Worm (Caenorhabditis elegans): ENCODE data around the gene nse-4.

nse-4 gene

ce11 chrIV:11469698-11470591 is 10.7 kb upstream of the nse-4 start, which contains the start of the genes C10C6.13 and wht-2:
C10C6.13 (minus strand) TSS chrIV:11469748.
wht-2 (plus strand) TSS chrIV:11470436.
- peak; percentile 53 for TF ChIP-seq elt-2 (tag; optimal IDR thresholded peaks at IDR 0.05)
- TF ChIP-seq ztf-11 (tag; optimal IDR thresholded peaks at IDR 0.05): no peak

DNA sequence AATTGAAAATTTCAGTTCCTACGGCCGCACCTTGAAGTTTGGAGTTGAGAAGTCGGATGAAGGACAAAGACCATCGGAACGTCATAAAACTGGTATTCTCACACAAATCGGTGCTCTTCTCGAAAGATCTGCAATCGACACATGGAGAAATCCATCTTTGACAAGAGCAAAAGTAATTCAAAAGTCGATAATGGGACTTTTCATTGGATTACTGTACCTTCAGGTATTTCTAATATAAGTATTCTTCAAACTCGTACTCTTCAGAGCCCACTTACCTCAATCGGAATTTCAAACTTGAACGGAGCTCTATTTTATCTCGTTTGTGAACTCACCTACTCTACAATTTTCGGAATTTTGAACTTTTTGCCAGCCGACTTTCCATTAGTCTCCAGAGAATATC is 8.6 kb upstream of the nse-4 start:
- TF ChIP-seq isw-1 (GFP tag; IDR thresholded peaks at IDR 0.05) (no peak), efl-1 (optimal IDR thresholded peaks at IDR 0.05) (no peak), efl-1 (GFP tag; optimal IDR thresholded peaks at IDR 0.05 in 1 of 2) (peak in 1 of 2 experiments; percentile 51), hlh-17 (GFP tag; optimal IDR thresholded peaks at IDR 0.05; ENCODE audit: borderline replicate concordance) (no peak), unc-98 (GFP tag; IDR thresholded peaks at IDR 0.05) (no peak), lir-3 (tag; optimal IDR thresholded peaks at IDR 0.05; ENCODE audit: poor library complexity) (no peak), nhr-11 (tag; optimal IDR thresholded peaks at IDR 0.05) (no peak), zip-4 (GFP tag; optimal IDR thresholded peaks at IDR 0.05) (no peak)

DNA sequence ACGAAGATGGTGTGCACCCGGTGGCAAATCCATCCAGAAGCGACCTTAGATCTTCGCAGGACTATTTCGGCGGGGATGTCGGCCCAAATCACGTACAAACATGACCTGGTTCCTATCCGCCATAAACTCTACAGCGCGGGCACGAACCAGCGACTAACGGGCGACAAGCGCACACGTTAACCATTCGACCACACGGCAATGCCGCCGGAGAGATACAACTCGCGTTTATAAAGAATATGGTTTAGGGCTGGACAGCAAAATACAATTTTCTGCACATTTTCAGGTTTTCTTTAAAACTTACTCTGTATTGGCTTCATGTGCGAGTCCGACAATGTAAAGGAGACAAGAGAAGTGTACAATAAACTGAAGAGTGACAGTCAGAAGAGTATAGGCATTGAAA is 6.6 kb upstream of the nse-4 start:
- TF ChIP-seq nhr-12 (tag; optimal IDR thresholded peaks at IDR 0.05): no peak
- no peak for TF ChIP-seq grh-1 (GFP tag; IDR thresholded peaks at IDR 0.05)
- TF ChIP-seq ets-5 (GFP tag; IDR thresholded peaks at IDR 0.05): no peak
- TF ChIP-seq ceh-90 (tag; optimal IDR thresholded peaks at IDR 0.05): no peak
- TF ChIP-seq rnt-1 (tag; optimal IDR thresholded peaks at IDR 0.05): peak; percentile 84
- TF ChIP-seq ces-1 (GFP tag; optimal IDR thresholded peaks at IDR 0.05): no peak
- TF ChIP-seq mab-9 (GFP tag; IDR thresholded peaks at IDR 0.05): no peak
- peak; percentile 21 for TF ChIP-seq blmp-1 (tag; optimal IDR thresholded peaks at IDR 0.05)
- TF ChIP-seq tbx-2 (tag; optimal IDR thresholded peaks at IDR 0.05): peak; percentile 46
- no peak for TF ChIP-seq nhr-85 (tag)
- TF ChIP-seq nhr-76 (tag; optimal IDR thresholded peaks at IDR 0.05): peak; percentile 46
- peak; percentile 38 for TF ChIP-seq C04F5.9 (tag; optimal IDR thresholded peaks at IDR 0.05)
- peak; percentile 79 for TF ChIP-seq snu-23 (GFP tag; optimal IDR thresholded peaks at IDR 0.05)
- TF ChIP-seq unc-30 (tag; optimal IDR thresholded peaks at IDR 0.05): no peak
- peak; percentile 66 for TF ChIP-seq nhr-20 (tag; optimal IDR thresholded peaks at IDR 0.05)
- TF ChIP-seq elt-3 (tag; optimal IDR thresholded peaks at IDR 0.05): peak in 1 of 6 experiments; percentile 40
- TF ChIP-seq lir-3 (tag; optimal IDR thresholded peaks at IDR 0.05; ENCODE audit: poor library complexity): peak; percentile 74
- peak; percentile 87 for TF ChIP-seq aly-2 (tag; optimal IDR thresholded peaks at IDR 0.05)
- no peak for TF ChIP-seq sptf-1 (tag; optimal IDR thresholded peaks at IDR 0.05)
- TF ChIP-seq unc-62 (GFP tag; optimal IDR thresholded peaks at IDR 0.05): no peak
- no peak for TF ChIP-seq zag-1 (tag; optimal IDR thresholded peaks at IDR 0.05)
- TF ChIP-seq hpl-2 (GFP tag; optimal IDR thresholded peaks at IDR 0.05): peak; percentile 32
- peak; percentile 46 for TF ChIP-seq nhr-77 (tag; optimal IDR thresholded peaks at IDR 0.05)
- peak; percentile 52 to 64 for TF ChIP-seq efl-1 (optimal IDR thresholded peaks at IDR 0.05)
- TF ChIP-seq efl-1 (GFP tag; optimal IDR thresholded peaks at IDR 0.05 in 1 of 2): peak; percentile 32 to 95
- TF ChIP-seq dpl-1 (GFP tag; optimal IDR thresholded peaks at IDR 0.05): peak in 2 of 3 experiments; percentile 39 to 49
- no peak for TF ChIP-seq mef-2 (tag; optimal IDR thresholded peaks at IDR 0.05)
- peak; percentile 56 for TF ChIP-seq irx-1 (tag; optimal IDR thresholded peaks at IDR 0.05)
- TF ChIP-seq hlh-17 (GFP tag; optimal IDR thresholded peaks at IDR 0.05; ENCODE audit: borderline replicate concordance): no peak
- TF ChIP-seq ztf-11 (tag; optimal IDR thresholded peaks at IDR 0.05): peak in 1 of 2 experiments; percentile 50
- no peak for TF ChIP-seq alr-1 (tag; optimal IDR thresholded peaks at IDR 0.05; ENCODE audit: borderline replicate concordance)
- no peak for TF ChIP-seq ceh-88 (GFP tag; IDR thresholded peaks at IDR 0.05)
- TF ChIP-seq jun-1 (tag; optimal IDR thresholded peaks at IDR 0.05): peak; percentile 34
- TF ChIP-seq nhr-28 (tag; optimal IDR thresholded peaks at IDR 0.05): no peak
- no peak for TF ChIP-seq aha-1 (tag; optimal IDR thresholded peaks at IDR 0.05)
- peak; percentile 28 for TF ChIP-seq zip-4 (GFP tag; optimal IDR thresholded peaks at IDR 0.05)
- no peak for TF ChIP-seq pqm-1 (tag; optimal IDR thresholded peaks at IDR 0.05)
- no peak for TF ChIP-seq F16B12.6 (tag; optimal IDR thresholded peaks at IDR 0.05)
- peak; percentile 41 for TF ChIP-seq skn-1 (tag; optimal IDR thresholded peaks at IDR 0.05)
- TF ChIP-seq mdl-1 (tag; optimal IDR thresholded peaks at IDR 0.05): peak in 1 of 2 experiments; percentile 52
- TF ChIP-seq egl-27 (tag; optimal IDR thresholded peaks at IDR 0.05): no peak
- no peak for TF ChIP-seq tlp-1 (tag; optimal IDR thresholded peaks at IDR 0.05)
- no peak for TF ChIP-seq lin-39 (tag; optimal IDR thresholded peaks at IDR 0.05)

Data from whole organism, L1 larva.